Worm (Caenorhabditis elegans) whole organism, midembryonic: ENCODE results near the gene nap-1.

ENCODE experiments used
- ref-1 ChIP-seq: fragments of 200-800 bp; sonication (Bioruptor generic); conservative IDR thresholded peaks from 2 replicates; pipeline ENCODE4 v1.3.6; 2022; ENCODE audit warnings: missing genetic modification reagents, missing genetic modification characterization, missing compliant biosample characterization
- ztf-23 ChIP-seq: fragments of 200-800 bp; sonication (Bioruptor generic); IDR thresholded peaks from 2 replicates; pipeline ENCODE4 v1.3.6; 2022; ENCODE audit warnings: missing genetic modification reagents, missing genetic modification characterization, missing compliant biosample characterization

DNA sequence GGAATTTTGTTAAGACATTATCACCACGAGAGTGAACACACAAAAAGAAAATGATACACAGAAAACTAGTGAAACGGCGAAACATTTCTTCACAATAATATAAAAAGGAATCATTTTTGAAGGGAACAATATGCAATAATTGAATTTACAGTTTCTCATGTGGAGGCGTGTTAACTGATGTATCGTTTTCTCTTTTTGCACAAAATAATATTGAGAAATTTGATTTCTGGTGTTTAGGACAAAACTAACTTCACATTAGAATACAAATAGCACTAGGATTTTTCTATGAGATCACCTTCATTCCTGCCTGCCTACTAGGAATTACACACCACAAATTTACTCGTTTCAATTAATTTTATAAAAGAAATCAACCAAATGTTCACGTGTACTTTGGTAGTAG is 20.6 kb downstream of the nap-1 start, which contains the start of gene D2096.13:
- no peak for TF ChIP-seq ztf-23 (GFP tag; lab: Robert Waterston, UW)
- TF ChIP-seq ref-1 (GFP tag; lab: Robert Waterston, UW), result no peak
